Worm (Caenorhabditis elegans) whole organism, L4/young adult: ENCODE measurements around the gene nhr-138.
"Not testable (repeated sequence)": the region's sequence is repeated elsewhere in the genome, so short reads cannot be mapped to it uniquely, and the experiment has no call there.

ENCODE experiments used
- W03F9.2 ChIP-seq: fragments of 150-350 bp; optimal IDR thresholded peaks from 2 replicates; lab custom pipeline; 2014; ENCODE audit warnings: missing biosample characterization, missing genetic modification characterization
- dao-5 ChIP-seq: sonication (generic microtip); optimal IDR thresholded peaks from 2 replicates; lab custom pipeline; 2016; ENCODE audit warnings: missing genotype, missing genetic modification characterization, moderate library complexity, missing compliant biosample characterization
- him-1 ChIP-seq: sonication (generic microtip); optimal IDR thresholded peaks from 2 replicates; lab custom pipeline; 2016; ENCODE audit warnings: missing genotype, missing genetic modification reagents, missing genetic modification characterization, missing compliant biosample characterization

Gene nhr-138

DNA sequence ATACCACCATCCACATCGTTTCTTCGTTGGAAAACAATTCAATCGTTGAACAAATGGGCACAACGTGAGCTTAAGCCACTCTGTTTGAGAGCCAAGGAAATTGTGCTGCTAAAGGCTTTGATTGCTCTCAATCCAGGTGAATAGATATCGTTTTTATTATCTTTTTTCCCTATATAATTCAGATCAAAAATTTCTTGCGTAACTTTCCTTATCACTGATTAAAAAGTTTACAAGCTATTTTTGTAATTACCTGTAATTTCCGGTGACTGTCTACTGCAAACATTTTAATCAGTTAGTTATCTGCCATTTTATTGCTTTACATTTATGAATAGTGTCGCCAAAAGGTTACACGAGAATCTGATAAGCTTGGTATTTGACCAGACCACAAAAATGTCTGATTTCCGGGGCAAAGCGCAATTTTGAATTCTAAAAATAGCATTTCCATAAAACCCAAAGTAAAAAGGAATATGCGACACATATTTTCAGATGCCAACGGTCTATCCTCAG is 37.7 kb downstream of the nhr-138 start:
- TF ChIP-seq W03F9.2 (tag; lab: Kevin White, UChicago), result no peak
- no peak for TF ChIP-seq dao-5
- TF ChIP-seq him-1 (tag; lab: Kevin White, UChicago), result no peak

DNA sequence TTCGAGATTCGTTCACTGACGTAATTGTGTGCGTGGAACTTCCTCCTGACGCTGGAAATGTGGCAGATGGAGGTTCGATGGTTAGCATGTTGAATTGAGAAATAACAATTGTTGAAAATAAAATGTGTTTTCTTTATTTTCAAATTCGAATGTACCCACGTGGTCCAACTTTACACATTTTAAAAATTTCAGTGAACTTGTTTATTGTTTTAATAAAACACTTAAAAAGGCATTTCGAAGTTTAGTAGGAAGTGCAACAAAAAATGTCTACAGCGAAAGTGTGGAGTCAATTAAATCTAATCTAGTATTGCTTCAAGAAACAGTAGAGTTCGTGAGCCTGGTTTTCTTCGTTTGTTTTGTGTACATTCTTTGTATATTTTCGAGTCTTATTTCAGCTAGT is 41.2 kb downstream of the nhr-138 start, which contains the start of gene ssp-36:
ssp-36 (minus strand) TSS at position 101 of the 400 bp plus-strand sequence.
- no peak for TF ChIP-seq him-1 (tag; lab: Kevin White, UChicago)
- no peak for TF ChIP-seq W03F9.2 (tag; lab: Kevin White, UChicago)
- no peak for TF ChIP-seq dao-5

DNA sequence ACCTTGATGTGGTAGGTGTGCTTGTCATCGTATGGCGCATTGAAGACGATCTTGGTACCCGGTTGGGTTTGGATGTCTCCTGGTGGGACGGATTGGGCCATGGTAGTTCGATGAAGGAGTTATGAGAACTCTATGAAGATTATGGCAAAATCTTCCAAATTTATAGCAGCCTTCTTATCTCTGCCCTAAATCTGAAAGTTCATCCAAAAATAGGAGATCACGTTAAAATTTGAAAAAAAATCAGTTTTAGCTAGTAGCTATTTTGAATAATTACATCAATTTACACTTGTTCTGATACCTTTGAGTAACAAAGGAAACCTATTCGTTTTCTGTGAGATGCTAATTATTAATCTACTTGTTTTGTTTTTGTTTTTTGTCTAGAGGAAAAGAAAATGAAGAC is 42.0 kb downstream of the nhr-138 start, which contains the start of gene msp-79:
msp-79 (minus strand) TSS at position 101 of the 400 bp plus-strand sequence.
- TF ChIP-seq him-1 (tag; lab: Kevin White, UChicago); dao-5; W03F9.2 (tag; lab: Kevin White, UChicago): not testable (repeated sequence)

DNA sequence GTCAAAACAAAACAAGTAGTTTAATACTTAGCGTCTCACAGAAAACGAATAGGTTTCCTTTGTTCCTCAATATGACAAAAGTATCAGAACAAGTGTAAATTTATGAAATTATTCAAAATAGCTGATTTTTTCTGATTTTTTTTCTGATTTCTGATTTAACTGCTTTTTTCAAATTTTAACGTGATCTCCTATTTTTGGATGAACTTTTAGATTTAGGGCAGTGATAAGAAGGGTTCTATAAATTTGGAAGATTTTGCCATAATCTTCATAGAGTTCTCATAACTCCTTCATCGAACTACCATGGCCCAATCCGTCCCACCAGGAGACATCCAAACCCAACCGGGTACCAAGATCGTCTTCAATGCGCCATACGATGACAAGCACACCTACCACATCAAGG is 44.7 kb downstream of the nhr-138 start, which contains the start of gene msp-78:
msp-78 (plus strand) TSS at position 301 of the 400 bp plus-strand sequence.
- TF ChIP-seq him-1 (tag; lab: Kevin White, UChicago); dao-5; W03F9.2 (tag; lab: Kevin White, UChicago): not testable (repeated sequence)

DNA sequence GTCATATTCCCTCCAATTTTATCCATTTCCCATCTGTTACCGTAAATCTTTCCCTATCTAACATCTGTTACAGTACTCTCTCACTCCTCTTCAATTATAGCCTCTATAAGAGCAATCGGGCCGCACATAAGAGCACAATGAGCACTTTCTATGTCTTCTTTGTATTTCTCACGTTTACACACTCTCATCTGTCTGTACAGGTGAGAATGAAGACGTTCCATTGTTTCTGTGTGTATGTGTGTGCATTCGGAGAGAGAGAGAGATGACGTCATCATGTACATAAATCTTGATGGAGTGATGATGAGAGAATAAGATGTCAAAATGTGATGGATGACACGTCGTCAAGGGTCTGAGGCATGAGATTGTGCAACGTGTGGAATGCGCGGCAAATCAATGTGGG is 45.7 kb downstream of the nhr-138 start:
- no peak for TF ChIP-seq him-1 (tag; lab: Kevin White, UChicago)
- TF ChIP-seq dao-5, result no peak
- TF ChIP-seq W03F9.2 (tag; lab: Kevin White, UChicago), result no peak

DNA sequence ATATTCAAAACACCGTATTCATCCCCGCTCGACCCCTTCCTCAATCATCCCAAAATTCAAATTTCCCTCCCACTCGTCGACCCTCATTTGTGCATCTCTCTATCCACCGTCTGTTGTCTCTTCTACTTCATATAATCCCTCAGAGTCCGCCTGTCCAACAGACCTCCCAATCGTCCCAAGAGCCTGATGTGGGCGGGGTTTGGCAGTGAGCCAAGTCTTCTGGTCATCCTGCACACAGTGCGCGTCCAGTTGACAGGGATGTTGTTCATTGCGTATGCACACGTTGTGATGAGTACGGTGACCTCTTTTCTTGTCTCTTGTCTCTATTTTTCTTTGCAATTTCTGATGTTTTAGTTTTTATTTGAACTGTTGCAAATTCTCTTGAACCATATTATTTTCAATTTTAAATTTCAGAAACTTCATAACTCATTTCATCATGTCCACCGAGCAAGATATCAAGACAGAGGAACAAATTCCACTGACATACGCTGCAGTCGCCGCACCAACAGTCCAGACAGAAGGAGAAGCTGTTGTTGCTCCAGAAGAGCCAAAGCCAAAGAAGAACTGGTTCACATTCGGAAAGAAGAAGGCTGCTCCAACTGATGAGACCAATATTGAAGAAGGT is 47.2 kb downstream of the nhr-138 start, which contains the start of gene cav-1:
cav-1 (plus strand) TSS at position 415 of the 625 bp plus-strand sequence.
- TF ChIP-seq W03F9.2 (tag; lab: Kevin White, UChicago) (no peak), him-1 (tag; lab: Kevin White, UChicago) (no peak), dao-5 (no peak)

DNA sequence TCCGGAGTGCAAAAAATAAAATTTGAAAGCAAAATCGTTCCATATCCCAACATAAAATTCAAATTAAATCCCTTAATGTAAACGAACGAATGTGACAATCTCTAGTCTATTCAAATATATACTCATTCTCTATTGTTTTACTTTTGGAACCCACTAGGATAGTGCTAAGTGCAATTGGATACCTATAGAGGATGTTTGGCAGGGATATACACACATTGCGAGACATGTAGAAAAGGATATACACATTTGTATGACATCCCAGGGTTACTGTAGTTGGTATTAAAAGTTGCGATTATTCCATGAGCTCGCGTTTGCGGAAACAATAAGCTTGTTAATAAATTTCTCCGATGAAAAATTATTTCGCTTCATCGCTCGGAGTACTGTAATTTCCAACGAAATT is 48.4 kb downstream of the nhr-138 start:
- TF ChIP-seq W03F9.2 (tag; lab: Kevin White, UChicago), result no peak
- no peak for TF ChIP-seq dao-5
- TF ChIP-seq him-1 (tag; lab: Kevin White, UChicago), result no peak

DNA sequence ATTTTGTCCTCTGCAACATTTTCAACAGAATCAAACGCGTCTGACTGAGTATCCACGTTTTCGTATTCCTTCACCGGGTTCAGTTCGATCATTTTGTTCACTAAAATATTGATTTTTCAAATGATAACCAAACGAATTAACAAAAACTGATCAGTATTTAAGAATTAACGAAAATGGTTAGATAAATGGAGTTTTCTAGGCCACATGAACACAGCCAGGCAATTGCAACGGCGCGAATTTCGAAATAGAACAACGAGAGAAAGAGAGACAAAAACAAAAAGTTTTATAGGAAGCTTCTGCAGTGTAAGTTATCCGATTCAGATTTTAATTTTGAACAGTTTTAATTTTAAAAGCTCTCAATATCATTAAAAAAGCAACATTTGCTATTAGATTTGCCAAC is 52.5 kb downstream of the nhr-138 start, which contains the start of gene sna-2:
sna-2 (minus strand) TSS at position 100 of the 400 bp plus-strand sequence.
- TF ChIP-seq W03F9.2 (tag; lab: Kevin White, UChicago), result no peak
- TF ChIP-seq him-1 (tag; lab: Kevin White, UChicago), result no peak
- TF ChIP-seq dao-5, result no peak

DNA sequence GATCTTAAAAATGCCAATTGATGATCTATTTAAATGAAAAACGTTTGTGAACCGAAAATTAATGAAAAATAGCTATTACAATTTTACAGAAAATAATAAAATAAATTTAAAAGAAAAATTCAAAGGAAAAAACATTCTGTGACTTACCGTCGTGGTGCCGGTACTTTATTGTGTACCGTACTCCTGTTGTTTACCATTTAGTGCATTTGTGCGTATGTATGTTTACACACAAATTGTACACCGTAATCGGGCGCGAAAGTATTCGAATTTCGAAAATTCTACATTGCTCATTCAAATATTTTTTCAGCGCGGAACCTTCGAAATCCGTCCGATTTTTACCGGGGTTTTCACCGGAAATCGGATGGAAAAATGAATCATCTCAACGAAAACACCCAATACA is 53.0 kb downstream of the nhr-138 start, which contains the start of gene T13F2.6:
T13F2.6 (plus strand) TSS at position 306 of the 400 bp plus-strand sequence.
- TF ChIP-seq W03F9.2 (tag; lab: Kevin White, UChicago) (peak; percentile 43), dao-5 (no peak), him-1 (tag; lab: Kevin White, UChicago) (no peak)
